Fruit fly (Drosophila melanogaster): ENCODE measurements around the gene mei-217.

DNA sequence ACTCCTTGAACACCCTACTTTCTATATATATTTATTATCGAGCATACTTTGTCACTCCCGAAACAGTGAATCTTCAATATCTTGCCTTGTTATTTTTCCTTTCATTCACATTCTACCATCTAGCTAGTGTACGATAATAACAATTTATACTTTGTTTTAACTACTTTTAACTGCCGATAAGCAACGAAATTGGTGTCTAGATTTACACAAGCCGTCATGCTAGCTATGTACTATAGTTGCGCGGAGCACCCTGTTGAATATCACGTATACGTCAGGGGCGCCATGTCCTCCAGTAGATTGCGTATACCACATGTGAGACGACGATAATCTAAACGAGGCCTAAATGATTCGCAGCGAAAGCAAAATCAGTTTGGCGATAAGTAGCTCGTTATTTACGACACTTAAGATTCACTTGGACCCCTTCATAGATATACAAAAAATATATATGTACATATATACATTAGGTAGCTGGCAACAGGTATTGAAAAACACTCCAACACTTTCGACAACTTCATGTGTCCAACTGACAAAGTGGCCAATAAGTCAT is 48.8 kb downstream of the mei-217 start:
- TF ChIP-seq CG7745 (tag; optimal IDR thresholded peaks at IDR 0.05) (no peak), CG15011 (GFP tag; optimal IDR thresholded peaks at IDR 0.05) (no peak), phol (tag; optimal IDR thresholded peaks at IDR 0.05) (no peak), CG12659 (GFP tag; optimal IDR thresholded peaks at IDR 0.05) (no peak), CG32532 (GFP tag; IDR thresholded peaks at IDR 0.05) (no peak), Mrtf (GFP tag; IDR thresholded peaks at IDR 0.05) (no peak), insv (GFP tag; optimal IDR thresholded peaks at IDR 0.05) (no peak), cas (GFP tag; IDR thresholded peaks at IDR 0.05) (no peak), grn (GFP tag; optimal IDR thresholded peaks at IDR 0.05) (peak; percentile 55), CG16863 (GFP tag; optimal IDR thresholded peaks at IDR 0.05) (no peak), dan (GFP tag; IDR thresholded peaks at IDR 0.05) (no peak), stc (GFP tag; IDR thresholded peaks at IDR 0.05) (no peak)
